Worm (Caenorhabditis elegans): ENCODE data around the gene slc-17.3.

- TF ChIP-seq elt-1 (tag; optimal IDR thresholded peaks at IDR 0.05; ENCODE audit: borderline replicate concordance, insufficient read depth) (no peak), lsy-2 (tag; optimal IDR thresholded peaks at IDR 0.05) (no peak), unc-39 (tag; optimal IDR thresholded peaks at IDR 0.05) (no peak), ceh-43 (GFP tag; optimal IDR thresholded peaks at IDR 0.05) (no peak), blmp-1 (tag; optimal IDR thresholded peaks at IDR 0.05) (no peak), nhr-237 (tag; optimal IDR thresholded peaks at IDR 0.05) (no peak), sem-2 (GFP tag; optimal IDR thresholded peaks at IDR 0.05) (no peak), unc-62 (GFP tag; optimal IDR thresholded peaks at IDR 0.05) (no peak), ceh-39 (tag; optimal IDR thresholded peaks at IDR 0.05) (no peak), ces-1 (GFP tag; optimal IDR thresholded peaks at IDR 0.05) (no peak), lin-32 (GFP tag; optimal IDR thresholded peaks at IDR 0.05) (no peak), mep-1 (tag; optimal IDR thresholded peaks at IDR 0.05) (no peak), nhr-2 (tag; optimal IDR thresholded peaks at IDR 0.05) (no peak), elt-3 (tag; optimal IDR thresholded peaks at IDR 0.05) (no peak)
Measured at ce11 chrIII:7855468-7855867, 9.6 kb downstream of the slc-17.3 start.

All from whole organism, mixed stage, embryonic.